Fruit fly (Drosophila melanogaster) whole organism, embryonic: ENCODE data around the gene Mbs.

Source experiments
- ATbp ChIP-seq: fragments of 200-800 bp; sonication (Bioruptor generic); optimal IDR thresholded peaks from 2 replicates; lab custom pipeline; 2017; ENCODE audit warnings: missing biosample characterization, mild to moderate bottlenecking, missing genetic modification characterization, missing genetic modification reagents
- CG10147 ChIP-seq: fragments of 200-800 bp; sonication (Bioruptor generic); optimal IDR thresholded peaks from 2 replicates; lab custom pipeline; 2019; ENCODE audit warnings: missing biosample characterization, mild to moderate bottlenecking, missing genetic modification characterization, moderate library complexity
- CG10462 ChIP-seq: fragments of 200-800 bp; sonication (Bioruptor generic); optimal IDR thresholded peaks from 2 replicates; lab custom pipeline; 2016; ENCODE audit warnings: missing biosample characterization, missing genetic modification characterization
- CG13424 ChIP-seq: fragments of 200-800 bp; sonication (Bioruptor generic); optimal IDR thresholded peaks from 2 replicates; lab custom pipeline; 2019; ENCODE audit warnings: missing biosample characterization, mild to moderate bottlenecking, missing genetic modification characterization, moderate library complexity
- CG15601 ChIP-seq: fragments of 200-800 bp; sonication (Bioruptor generic); optimal IDR thresholded peaks from 3 replicates; lab custom pipeline; 2019; ENCODE audit warnings: missing biosample characterization, mild to moderate bottlenecking, missing genetic modification characterization, moderate library complexity
- CG2116 ChIP-seq: fragments of 200-800 bp; sonication (Bioruptor generic); optimal IDR thresholded peaks from 3 replicates; lab custom pipeline; 2018; ENCODE audit warnings: missing biosample characterization, mild to moderate bottlenecking, missing genetic modification characterization
- CG32532 ChIP-seq: fragments of 200-800 bp; sonication (Bioruptor generic); IDR thresholded peaks from 2 replicates; pipeline ENCODE4 v1.3.6; 2022; ENCODE audit warnings: missing biosample characterization, missing genetic modification characterization
- CG4854 ChIP-seq: fragments of 200-800 bp; sonication (Bioruptor generic); optimal IDR thresholded peaks from 2 replicates; lab custom pipeline; 2016; ENCODE audit warnings: missing biosample characterization, missing genetic modification characterization, inconsistent platforms
- CG5953 ChIP-seq: fragments of 200-800 bp; sonication (Bioruptor generic); IDR thresholded peaks from 2 replicates; pipeline ENCODE4 v1.3.6; 2022; ENCODE audit warnings: missing biosample characterization, missing genetic modification characterization
- CG7556 ChIP-seq: fragments of 200-800 bp; sonication (Bioruptor generic); optimal IDR thresholded peaks from 2 replicates; lab custom pipeline; 2017; ENCODE audit warnings: missing biosample characterization, mild to moderate bottlenecking, missing genetic modification characterization
- CG7928 ChIP-seq: fragments of 200-800 bp; sonication (Bioruptor generic); optimal IDR thresholded peaks from 2 replicates; lab custom pipeline; 2017; ENCODE audit warnings: missing biosample characterization, mild to moderate bottlenecking, missing genetic modification characterization
- CG8290 ChIP-seq, 3 experiments: fragments of 200-800 bp; sonication (Bioruptor generic); optimal IDR thresholded peaks; 2 replicates each; lab custom pipeline; 2016 to 2019; ENCODE audit warnings: missing biosample characterization in 3 of 3, missing genetic modification characterization in 3 of 3, mild to moderate bottlenecking in 2 of 3, moderate library complexity in 1 of 3
- CG9797 ChIP-seq: fragments of 200-800 bp; sonication (Bioruptor generic); optimal IDR thresholded peaks from 3 replicates; lab custom pipeline; 2018; ENCODE audit warnings: missing biosample characterization, mild to moderate bottlenecking, missing genetic modification characterization
- CkIIα-i1 ChIP-seq: fragments of 200-800 bp; sonication (Bioruptor generic); IDR thresholded peaks from 2 replicates; pipeline ENCODE4 v1.3.6; 2022; ENCODE audit warnings: missing biosample characterization, missing genetic modification characterization
- E2f1 ChIP-seq: fragments of 200-800 bp; sonication (Bioruptor generic); IDR thresholded peaks from 2 replicates; pipeline ENCODE4 v1.3.6; 2022; ENCODE audit warnings: missing biosample characterization, missing genetic modification characterization
- Eip74EF ChIP-seq, 2 experiments: fragments of 200-800 bp in 1 of 2; fragments of >200 bp in 1 of 2; sonication (Bioruptor generic) in 1 of 2; optimal IDR thresholded peaks; 2 replicates each; lab custom pipeline; 2017 to 2019; ENCODE audit warnings: missing biosample characterization in 2 of 2, missing genetic modification characterization in 2 of 2, mild to moderate bottlenecking in 1 of 2, moderate library complexity in 1 of 2
- Elba2 ChIP-seq: fragments of 200-800 bp; sonication (Bioruptor generic); optimal IDR thresholded peaks from 3 replicates; lab custom pipeline; 2016; ENCODE audit warnings: missing biosample characterization, missing genetic modification characterization
- Ets65A ChIP-seq: fragments of 200-800 bp; sonication (Bioruptor generic); peaks from one replicate; lab custom pipeline; 2016; ENCODE audit warnings: missing biosample characterization, missing genetic modification characterization
- HLH4C ChIP-seq: fragments of 200-800 bp; sonication (Bioruptor generic); IDR thresholded peaks from 3 replicates; pipeline ENCODE4 v1.3.6; 2022; ENCODE audit warnings: missing biosample characterization, missing genetic modification characterization; ENCODE audit not compliant: partially characterized antibody
- HLHmδ ChIP-seq: fragments of 200-800 bp; sonication (Bioruptor generic); optimal IDR thresholded peaks from 2 replicates; lab custom pipeline; 2018; ENCODE audit warnings: missing biosample characterization, mild to moderate bottlenecking, missing genetic modification characterization, moderate library complexity
- HmgD ChIP-seq: fragments of 200-800 bp; sonication (Bioruptor generic); optimal IDR thresholded peaks from 3 replicates; lab custom pipeline; 2016; ENCODE audit warnings: missing biosample characterization, missing genetic modification characterization
- Hsf ChIP-seq: fragments of 200-800 bp; sonication (Bioruptor generic); optimal IDR thresholded peaks from 3 replicates; lab custom pipeline; 2016; ENCODE audit warnings: missing biosample characterization, missing genetic modification characterization
- Oli ChIP-seq: fragments of 200-800 bp; sonication (Bioruptor generic); optimal IDR thresholded peaks from 2 replicates; lab custom pipeline; 2018; ENCODE audit warnings: missing biosample characterization, mild to moderate bottlenecking, missing genetic modification characterization, moderate library complexity
- Opbp ChIP-seq: fragments of 200-800 bp; sonication (Bioruptor generic); IDR thresholded peaks from 3 replicates; pipeline ENCODE4 v1.3.6; 2022; ENCODE audit warnings: missing biosample characterization, missing genetic modification characterization; ENCODE audit not compliant: partially characterized antibody
- Optix ChIP-seq: fragments of 200-800 bp; sonication (Bioruptor generic); IDR thresholded peaks from 3 replicates; pipeline ENCODE4 v1.3.6; 2022; ENCODE audit warnings: missing biosample characterization, missing genetic modification characterization
- PHDP ChIP-seq: fragments of 200-800 bp; sonication (Bioruptor generic); optimal IDR thresholded peaks from 3 replicates; lab custom pipeline; 2018; ENCODE audit warnings: missing biosample characterization, mild to moderate bottlenecking, missing genetic modification characterization, moderate library complexity
- Rfx ChIP-seq: fragments of 200-800 bp; sonication (Bioruptor generic); IDR thresholded peaks from 2 replicates; pipeline ENCODE4 v1.3.6; 2022; ENCODE audit warnings: missing biosample characterization, missing genetic modification characterization
- TFAM ChIP-seq: fragments of 200-800 bp; sonication (Bioruptor generic); optimal IDR thresholded peaks from 2 replicates; lab custom pipeline; 2017; ENCODE audit warnings: missing biosample characterization, missing genetic modification characterization, inconsistent platforms
- abd-A ChIP-seq: fragments of 200-800 bp; sonication (Bioruptor generic); optimal IDR thresholded peaks from 3 replicates; lab custom pipeline; 2019; ENCODE audit warnings: missing biosample characterization, mild to moderate bottlenecking, missing genetic modification characterization, moderate library complexity
- ash1 ChIP-seq: fragments of 200-800 bp; sonication (Bioruptor generic); optimal IDR thresholded peaks from 2 replicates; lab custom pipeline; 2018; ENCODE audit warnings: missing biosample characterization, mild to moderate bottlenecking, missing genetic modification characterization
- chm ChIP-seq: fragments of 200-800 bp; sonication (Bioruptor generic); IDR thresholded peaks from 2 replicates; pipeline ENCODE4 v1.3.6; 2022; ENCODE audit warnings: missing biosample characterization, missing genetic modification characterization
- corto ChIP-seq: fragments of 200-800 bp; sonication (Bioruptor generic); optimal IDR thresholded peaks from 2 replicates; lab custom pipeline; 2016; ENCODE audit warnings: missing biosample characterization, mild to moderate bottlenecking, missing genetic modification characterization, moderate library complexity
- da ChIP-seq: fragments of 200-800 bp; sonication (Bioruptor generic); optimal IDR thresholded peaks from 2 replicates; lab custom pipeline; 2016; ENCODE audit warnings: missing biosample characterization, missing genetic modification characterization
- fd96Cb ChIP-seq: fragments of 200-800 bp; sonication (Bioruptor generic); optimal IDR thresholded peaks from 2 replicates; lab custom pipeline; 2018; ENCODE audit warnings: missing biosample characterization, mild to moderate bottlenecking, missing genetic modification characterization, moderate library complexity
- ham ChIP-seq: fragments of 200-800 bp; sonication (Bioruptor generic); IDR thresholded peaks from 2 replicates; pipeline ENCODE4 v1.3.6; 2022; ENCODE audit warnings: missing biosample characterization, missing genetic modification characterization
- ken ChIP-seq: fragments of 200-800 bp; sonication (Bioruptor generic); IDR thresholded peaks from 3 replicates; pipeline ENCODE4 v1.3.6; 2022; ENCODE audit warnings: missing biosample characterization, missing genetic modification characterization
- nau ChIP-seq: fragments of 200-800 bp; sonication (Bioruptor generic); optimal IDR thresholded peaks from 3 replicates; lab custom pipeline; 2017; ENCODE audit warnings: missing biosample characterization, mild to moderate bottlenecking, missing genetic modification characterization, missing genetic modification reagents
- odd ChIP-seq: fragments of 200-800 bp; sonication (Bioruptor generic); optimal IDR thresholded peaks from 2 replicates; lab custom pipeline; 2017; ENCODE audit warnings: missing biosample characterization, mild to moderate bottlenecking, missing genetic modification characterization
- onecut ChIP-seq: fragments of 200-800 bp; sonication (Bioruptor generic); IDR thresholded peaks from 2 replicates; pipeline ENCODE4 v1.3.6; 2022; ENCODE audit warnings: missing biosample characterization, missing genetic modification characterization
- pita ChIP-seq: fragments of 200-800 bp; sonication (Bioruptor generic); optimal IDR thresholded peaks from 2 replicates; lab custom pipeline; 2017; ENCODE audit warnings: missing biosample characterization, mild to moderate bottlenecking, missing genetic modification characterization
- prd ChIP-seq, 3 experiments: fragments of >200 bp in 2 of 3; fragments of 200-800 bp in 1 of 3; sonication (Bioruptor generic) in 1 of 3; optimal IDR thresholded peaks in 2 of 3; IDR thresholded peaks in 1 of 3; 2 replicates in 2 of 3; 3 replicates in 1 of 3; pipeline versions ENCODE4 v1.3.6 to Lab custom; 2017 to 2022; ENCODE audit warnings: missing biosample characterization in 1 of 3, missing genetic modification characterization in 1 of 3
- pum ChIP-seq: fragments of 200-800 bp; sonication (Bioruptor generic); optimal IDR thresholded peaks from 2 replicates; lab custom pipeline; 2016; ENCODE audit warnings: missing biosample characterization, missing genetic modification characterization
- rib ChIP-seq: fragments of 200-800 bp; sonication (Bioruptor generic); IDR thresholded peaks from 2 replicates; pipeline ENCODE4 v1.3.6; 2022; ENCODE audit warnings: missing biosample characterization, missing genetic modification characterization
- row ChIP-seq: fragments of 200-800 bp; sonication (Bioruptor generic); IDR thresholded peaks from 3 replicates; pipeline ENCODE4 v1.3.6; 2022; ENCODE audit warnings: missing biosample characterization, missing genetic modification characterization
- run ChIP-seq: fragments of 200-800 bp; sonication (Bioruptor generic); optimal IDR thresholded peaks from 3 replicates; lab custom pipeline; 2018; ENCODE audit warnings: missing biosample characterization, mild to moderate bottlenecking, missing genetic modification characterization
- schlank ChIP-seq: fragments of 200-800 bp; sonication (Bioruptor generic); optimal IDR thresholded peaks from 2 replicates; lab custom pipeline; 2018; ENCODE audit warnings: missing biosample characterization, mild to moderate bottlenecking, missing genetic modification characterization
- sd ChIP-seq: fragments of 200-800 bp; sonication (Bioruptor generic); optimal IDR thresholded peaks from 3 replicates; lab custom pipeline; 2018; ENCODE audit warnings: missing biosample characterization, mild to moderate bottlenecking, missing genetic modification characterization, moderate library complexity
- slbo ChIP-seq: fragments of 200-800 bp; sonication (Bioruptor generic); IDR thresholded peaks from 2 replicates; pipeline ENCODE4 v1.3.6; 2022; ENCODE audit warnings: missing biosample characterization, missing genetic modification characterization
- twi ChIP-seq: fragments of 200-800 bp; optimal IDR thresholded peaks from 2 replicates; lab custom pipeline; 2019; ENCODE audit warnings: missing biosample characterization, mild to moderate bottlenecking, missing genetic modification characterization, moderate library complexity

Gene Mbs

DNA sequence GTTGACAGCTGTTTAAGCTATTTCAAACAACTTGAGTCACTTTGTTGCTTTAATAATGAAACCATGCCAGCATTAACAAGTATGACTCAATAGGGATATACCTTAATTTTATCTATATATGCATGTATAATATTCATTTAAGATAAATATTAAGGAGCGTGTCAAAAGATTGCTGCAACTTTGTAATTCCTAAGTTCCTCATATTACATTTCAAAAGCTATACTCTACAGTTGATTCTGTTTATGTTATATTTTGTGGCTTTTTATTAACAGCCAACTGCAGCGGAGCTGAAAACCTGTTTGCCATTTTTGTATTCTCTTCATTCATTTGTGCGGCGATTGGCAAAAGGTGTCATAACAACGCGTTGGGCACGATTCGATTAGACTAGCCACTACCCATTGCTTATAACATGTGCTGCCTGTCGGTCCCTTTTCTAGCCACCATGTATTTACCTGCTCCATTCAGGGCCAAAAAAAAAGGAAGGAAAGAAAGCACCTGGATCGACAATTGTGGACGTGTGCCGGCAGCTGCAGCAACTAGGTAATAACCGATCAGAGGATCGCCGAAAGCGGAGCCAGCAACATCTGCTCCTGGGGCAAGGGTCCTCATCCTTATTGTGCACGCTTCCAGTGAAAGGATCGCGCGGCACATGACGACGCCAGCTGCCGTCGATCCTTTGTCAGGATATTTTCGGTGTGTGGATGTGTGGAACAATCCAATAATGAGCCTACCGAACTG, 2.9 kb upstream of the Mbs start (continued):
- TF ChIP-seq twi (tag; lab: Kevin White, UChicago) (peak; percentile 72), CG10147 (GFP tag; lab: Kevin White, UChicago) (no peak), Optix (GFP tag; lab: Robert Waterston, UW) (0 out of 3 replicates have a peak, but pooled peaks have one; percentile 18), E2f1 (GFP tag; lab: Robert Waterston, UW) (no peak), CG5953 (no peak), Ets65A (GFP tag; lab: Kevin White, UChicago) (peak; percentile 51), TFAM (GFP tag; lab: Kevin White, UChicago) (no peak), pita (no peak), Eip74EF (GFP tag; optimal IDR thresholded peaks at IDR 0.05; lab: Kevin White, UChicago) (no peak), odd (GFP tag; lab: Kevin White, UChicago) (no peak), ham (GFP tag; lab: Robert Waterston, UW) (no peak), Elba2 (GFP tag; lab: Kevin White, UChicago) (peak; percentile 12), Hsf (no peak), PHDP (tag; lab: Kevin White, UChicago) (no peak), da (GFP tag; lab: Kevin White, UChicago) (peak; percentile 78), corto (GFP tag; lab: Kevin White, UChicago) (peak; percentile 9), row (GFP tag; lab: Robert Waterston, UW) (peak; percentile 27; the same call in 1 of the 3 replicates), chm (GFP tag; lab: Robert Waterston, UW) (no peak), CG10462 (GFP tag; lab: Kevin White, UChicago) (no peak), pum (GFP tag; lab: Kevin White, UChicago) (no peak), CG13424 (tag; lab: Kevin White, UChicago) (no peak), slbo (no peak), Oli (tag; lab: Kevin White, UChicago) (no peak), ATbp (GFP tag; lab: Kevin White, UChicago) (no peak), CkIIα-i1 (GFP tag; lab: Robert Waterston, UW) (no peak), CG4854 (GFP tag; lab: Kevin White, UChicago) (no peak), fd96Cb (no peak), schlank (tag; lab: Kevin White, UChicago) (no peak), run (tag; lab: Kevin White, UChicago) (no peak), HLH4C (GFP tag; lab: Robert Waterston, UW) (no peak), CG2116 (GFP tag; lab: Kevin White, UChicago) (no peak), CG8290 (GFP tag; optimal IDR thresholded peaks at IDR 0.05; lab: Kevin White, UChicago) (no peak), CG8290 (tag; optimal IDR thresholded peaks at IDR 0.05; lab: Kevin White, UChicago) (no peak), ash1 (GFP tag; lab: Kevin White, UChicago) (peak; percentile 20), rib (GFP tag; lab: Robert Waterston, UW) (0 out of 2 replicates have a peak, but pooled peaks have one; percentile 30), CG7556 (GFP tag; lab: Kevin White, UChicago) (no peak), CG15601 (no peak), Opbp (GFP tag; lab: Robert Waterston, UW) (no peak), abd-A (tag; lab: Kevin White, UChicago) (no peak), sd (tag; lab: Kevin White, UChicago) (no peak), CG32532 (GFP tag; lab: Robert Waterston, UW) (no peak), CG9797 (GFP tag; lab: Kevin White, UChicago) (no peak), HLHmδ (GFP tag; lab: Kevin White, UChicago) (peak; percentile 66), HmgD (GFP tag; lab: Kevin White, UChicago) (no peak), onecut (GFP tag; lab: Robert Waterston, UW) (no peak), prd (optimal IDR thresholded peaks at IDR 0.05; lab: Kevin White, UChicago) (no peak), prd (GFP tag; IDR thresholded peaks at IDR 0.05; lab: Robert Waterston, UW) (no peak), nau (no peak), ken (no peak), CG7928 (GFP tag; lab: Kevin White, UChicago) (no peak), Rfx (no peak)
